Fruit fly (Drosophila melanogaster) whole organism: ENCODE measurements around the gene CG4597.

Experiments used
- EcR ChIP-seq, 2 experiments: fragments of >200 bp; optimal IDR thresholded peaks; 2 replicates each; lab custom pipeline; 2017; ENCODE audit warnings: missing biosample characterization in 2 of 2, missing genetic modification characterization in 2 of 2, missing genetic modification reagents in 2 of 2
- pan ChIP-seq: fragments of >200 bp; optimal IDR thresholded peaks from 2 replicates; lab custom pipeline; 2017
- psq ChIP-seq: fragments of >200 bp; optimal IDR thresholded peaks from 2 replicates; lab custom pipeline; 2017

DNA sequence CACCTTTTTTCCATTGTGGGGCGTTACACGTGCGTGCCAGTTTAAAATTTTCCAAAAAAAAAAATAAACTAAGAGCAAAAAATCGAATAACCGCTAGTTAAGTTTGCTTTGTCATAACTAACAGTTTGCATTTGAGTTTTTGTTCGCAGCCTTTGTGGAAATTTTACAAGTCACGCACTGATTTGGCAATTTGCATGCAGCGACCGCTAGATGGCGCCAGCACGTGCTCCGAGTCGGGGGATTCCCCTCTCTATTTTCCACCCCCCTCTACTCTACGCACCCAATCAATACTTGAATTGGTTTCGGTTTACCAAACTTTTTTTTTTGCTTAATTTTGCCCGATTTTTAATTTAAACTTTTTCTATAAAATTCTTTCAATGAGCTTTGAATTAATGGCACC lies 4.1 kb upstream of the CG4597 start:
- TF ChIP-seq EcR (GFP tag; optimal IDR thresholded peaks at IDR 0.05; lab: Kevin White, UChicago) (no peak), psq (lab: Kevin White, UChicago) (no peak), pan (lab: Kevin White, UChicago) (no peak)
